Worm (Caenorhabditis elegans) whole organism, dauer: ENCODE data around the gene Y51A2B.9.
"Not testable (repeated sequence)": the region's sequence is repeated elsewhere in the genome, so short reads cannot be mapped to it uniquely, and the experiment has no call there.

ENCODE experiments used
- unc-62 ChIP-seq: sonication (generic microtip); optimal IDR thresholded peaks from 2 replicates; lab custom pipeline; 2017; ENCODE audit warnings: missing biosample characterization, missing genetic modification reagents, missing genetic modification characterization

Gene Y51A2B.9

DNA sequence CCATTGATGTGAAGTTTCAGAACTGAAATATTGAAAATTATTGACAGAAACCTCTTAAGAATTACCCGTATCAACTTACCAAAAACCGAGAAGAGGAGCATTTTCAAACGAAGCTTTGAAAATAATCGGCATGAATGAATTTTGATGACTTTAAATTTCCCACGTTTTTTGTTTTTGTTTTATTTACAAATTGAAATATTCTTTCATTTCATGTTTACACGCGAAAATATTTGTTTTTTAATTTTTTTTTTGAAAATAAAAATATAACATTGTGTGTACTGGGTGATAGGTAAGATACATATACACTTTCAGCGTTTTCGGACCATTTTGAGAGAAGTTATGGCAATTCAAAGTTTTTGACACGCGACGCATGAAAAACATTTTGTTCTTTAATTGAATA, at the start of gene Y51A2B.9:
Gene Y51A2B.9 (minus strand): TSS at position 101 of the 400 bp plus-strand sequence.
- no peak for TF ChIP-seq unc-62 (GFP tag; lab: Kevin White, UChicago)

- TF ChIP-seq unc-62 (GFP tag; lab: Kevin White, UChicago): no peak
Measured at ce11 chrV:18444118-18444517, 48.6 kb upstream of the Y51A2B.9 start, which contains the start of gene ZK228.1. Gene ZK228.1 (plus strand): TSS chrV:18444418.

DNA sequence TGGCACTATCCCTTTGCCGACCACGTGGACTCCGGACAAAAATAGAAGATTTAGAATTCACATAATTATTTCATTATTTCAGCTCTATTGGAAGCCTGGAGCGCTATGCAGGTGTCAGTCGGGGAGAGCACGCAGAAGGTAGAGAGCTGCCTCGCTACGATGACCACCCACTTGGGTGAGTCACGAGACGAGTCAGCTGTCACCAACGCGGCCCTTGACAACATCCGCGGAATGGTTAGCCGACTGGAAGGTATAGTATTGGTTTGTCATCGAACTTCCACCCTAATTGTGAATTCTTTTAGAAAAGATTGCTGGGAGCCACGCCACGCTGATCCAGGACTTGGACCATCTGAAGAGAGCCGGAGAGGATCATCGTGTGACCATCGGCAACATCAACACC, 43.9 kb upstream of the Y51A2B.9 start, which contains the start of gene ZK262.9:
Gene ZK262.9 (plus strand): TSS at position 301 of the 400 bp plus-strand sequence.
- not testable (repeated sequence) for TF ChIP-seq unc-62 (GFP tag; lab: Kevin White, UChicago)

DNA sequence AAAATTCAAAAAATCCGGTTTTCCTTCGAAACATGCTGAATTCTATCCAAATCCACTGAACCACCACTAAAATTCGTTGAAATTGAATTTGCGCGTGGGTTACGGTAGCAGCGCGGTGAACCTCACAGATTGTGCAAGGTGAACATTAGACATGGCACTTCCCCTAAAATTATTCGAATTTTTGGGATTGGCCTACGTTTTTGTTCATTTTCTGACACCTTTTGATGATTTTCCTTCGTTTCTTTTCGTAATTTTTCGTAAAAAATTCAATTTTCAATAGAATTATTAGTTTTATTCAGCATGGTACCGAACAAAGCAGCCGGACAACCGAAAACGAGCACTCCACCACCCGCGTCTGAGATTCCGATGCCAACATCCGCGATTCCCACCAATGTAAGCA, 42.5 kb upstream of the Y51A2B.9 start, which contains the start of gene ZK262.8:
Gene ZK262.8 (plus strand): TSS at position 301 of the 400 bp plus-strand sequence.
- TF ChIP-seq unc-62 (GFP tag; lab: Kevin White, UChicago): no peak

DNA sequence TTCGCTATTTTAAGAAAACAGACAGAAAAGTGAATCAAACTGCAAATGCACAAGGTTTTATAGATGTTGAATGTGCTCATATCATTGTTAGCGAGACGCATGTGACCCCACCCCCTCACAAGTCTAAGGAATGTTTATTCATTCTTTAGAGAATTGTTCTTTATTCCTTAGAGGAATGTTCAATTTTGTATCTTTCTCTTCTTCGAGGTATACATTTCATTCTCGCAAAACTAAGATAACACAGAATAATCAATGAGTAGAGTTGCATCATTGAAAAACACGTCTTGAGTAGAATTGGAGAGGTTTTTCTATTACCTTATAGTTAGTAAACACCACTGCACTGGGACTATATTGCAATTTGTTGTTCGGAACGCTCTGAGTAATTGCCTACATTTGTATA, 39.4 kb upstream of the Y51A2B.9 start, which contains the start of gene ZK262.20:
Gene ZK262.20 (minus strand): TSS at position 101 of the 400 bp plus-strand sequence.
- no peak for TF ChIP-seq unc-62 (GFP tag; lab: Kevin White, UChicago)

DNA sequence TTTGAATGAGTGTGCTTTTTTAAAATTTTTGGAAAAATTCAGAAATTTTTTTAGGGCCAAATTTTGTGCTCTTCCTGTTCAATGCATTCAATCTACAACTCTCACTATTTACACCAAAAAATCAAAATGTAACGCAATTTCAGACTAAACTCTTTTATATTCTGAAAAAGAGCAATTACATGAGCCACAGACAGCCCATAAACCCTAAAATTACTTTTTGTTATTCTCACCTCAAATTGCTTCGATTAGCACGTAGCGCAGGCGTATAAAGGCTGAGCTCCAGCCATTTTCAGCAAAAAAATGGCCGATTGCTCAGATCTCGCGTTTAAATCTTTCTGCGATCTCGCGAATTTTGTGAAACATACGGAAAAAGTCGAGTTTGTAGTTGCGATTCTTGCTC, 35.9 kb upstream of the Y51A2B.9 start, which contains the start of gene srw-82:
Gene srw-82 (plus strand): TSS at position 301 of the 400 bp plus-strand sequence.
- TF ChIP-seq unc-62 (GFP tag; lab: Kevin White, UChicago): no peak

DNA sequence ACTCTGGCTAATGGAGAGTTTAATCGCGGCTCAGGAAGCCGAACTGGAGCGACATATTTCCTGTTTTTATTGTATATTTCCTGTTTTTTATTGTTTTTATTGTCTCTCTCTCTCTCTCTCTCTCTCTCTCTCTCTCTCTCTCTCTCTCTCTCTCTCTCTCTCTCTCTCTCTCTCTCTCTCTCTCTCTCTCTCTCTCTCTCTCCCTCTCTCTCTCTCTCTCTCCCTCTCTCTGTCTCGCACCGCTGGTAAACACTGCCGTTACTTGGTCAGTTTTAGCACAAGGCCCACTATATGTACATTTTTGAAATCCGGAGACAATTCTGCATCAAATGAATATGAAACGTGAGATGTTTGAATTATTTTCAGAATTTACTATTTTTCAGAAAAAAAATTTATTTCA, 35.3 kb upstream of the Y51A2B.9 start:
- no peak for TF ChIP-seq unc-62 (GFP tag; lab: Kevin White, UChicago)

DNA sequence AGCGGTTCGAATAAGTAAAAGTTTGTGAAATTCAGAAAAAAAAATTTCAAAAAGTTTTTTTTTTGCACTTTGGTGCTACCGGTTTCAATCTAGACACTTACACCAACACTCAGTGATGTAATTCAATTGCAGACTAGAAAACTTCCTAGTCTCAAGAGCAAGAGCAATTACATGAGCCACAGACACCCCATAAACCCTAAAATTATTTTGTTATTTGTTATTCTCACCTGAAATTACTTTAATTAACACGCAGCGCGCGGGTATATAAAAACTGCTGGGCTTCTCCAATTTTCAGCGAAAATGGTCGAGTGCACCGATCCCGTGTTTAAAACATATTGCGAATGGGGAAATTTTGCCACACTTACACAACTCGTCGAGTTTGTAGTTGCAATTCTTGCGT, 30.7 kb upstream of the Y51A2B.9 start, which contains the start of gene srw-83:
Gene srw-83 (plus strand): TSS at position 301 of the 400 bp plus-strand sequence.
- no peak for TF ChIP-seq unc-62 (GFP tag; lab: Kevin White, UChicago)

- no peak for TF ChIP-seq unc-62 (GFP tag; lab: Kevin White, UChicago)
Measured at ce11 chrV:18425544-18425943, 30.0 kb upstream of the Y51A2B.9 start, which contains the start of gene ZK262.19. Gene ZK262.19 (minus strand): TSS chrV:18425644.

DNA sequence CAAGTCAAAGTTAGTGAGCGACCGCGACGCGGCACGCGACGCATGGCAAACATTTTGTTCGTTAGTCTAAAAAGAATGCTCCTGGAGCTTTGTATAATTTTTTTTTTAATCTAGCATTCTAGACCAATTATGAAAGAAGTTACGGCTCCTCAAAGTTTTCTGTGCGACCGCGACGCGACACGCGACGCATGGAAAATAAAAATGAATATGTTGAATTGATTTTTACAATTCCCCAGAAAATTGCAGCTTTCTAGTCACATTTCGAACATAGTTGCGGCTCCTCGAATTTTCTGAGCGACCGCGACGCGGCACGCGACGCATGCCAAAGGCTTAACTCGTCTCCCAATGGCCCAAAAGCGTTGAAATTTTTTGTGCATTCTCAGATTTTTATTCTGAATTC, 28.9 kb upstream of the Y51A2B.9 start, which contains the start of gene ZK262.4:
Gene ZK262.4 (minus strand): TSS at position 101 of the 400 bp plus-strand sequence.
- no peak for TF ChIP-seq unc-62 (GFP tag; lab: Kevin White, UChicago)

DNA sequence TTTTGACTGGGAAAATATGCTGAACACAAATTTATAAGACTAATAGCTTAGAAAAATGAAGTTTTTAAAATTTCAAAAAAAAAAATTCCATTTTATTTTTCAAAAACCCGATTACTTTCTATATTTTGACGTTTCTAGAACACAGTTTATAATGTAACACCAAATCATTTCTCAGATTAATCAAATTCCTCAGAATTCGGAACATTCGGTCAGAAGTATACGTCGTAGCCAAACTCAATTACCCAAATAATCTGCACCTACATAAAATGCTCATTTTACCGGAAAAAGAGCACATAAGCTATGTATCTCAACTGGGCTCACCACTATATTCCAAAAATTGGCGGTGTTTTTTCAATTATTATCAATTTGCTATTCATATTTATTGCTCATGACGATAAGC, 25.2 kb upstream of the Y51A2B.9 start, which contains the start of gene srj-26:
Gene srj-26 (plus strand): TSS at position 301 of the 400 bp plus-strand sequence.
- TF ChIP-seq unc-62 (GFP tag; lab: Kevin White, UChicago): no peak

ce11 chrV:18414051-18414450, 18.5 kb upstream of the Y51A2B.9 start, which contains the start of gene txt-8:
Gene txt-8 (plus strand): TSS chrV:18414351.
- no peak for TF ChIP-seq unc-62 (GFP tag; lab: Kevin White, UChicago)

DNA sequence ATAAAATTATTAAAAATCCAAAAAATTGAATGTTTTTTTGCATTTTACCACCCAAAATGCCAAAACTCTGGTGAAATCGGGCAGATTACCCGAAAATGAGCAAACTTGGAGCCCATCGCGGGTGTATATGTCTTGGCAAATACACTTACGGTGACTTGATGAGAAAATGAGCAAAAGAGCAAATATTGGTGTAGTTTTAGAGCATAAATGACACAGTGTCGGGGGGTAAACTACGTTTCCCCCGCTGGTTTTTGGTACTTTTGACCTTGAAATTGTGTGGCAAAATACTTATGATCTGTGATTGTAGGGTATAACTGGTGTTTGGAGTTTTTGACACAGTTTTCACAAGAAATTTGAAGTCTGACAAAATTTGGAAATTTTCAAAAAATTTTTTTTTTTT, 17.3 kb upstream of the Y51A2B.9 start, which contains the start of gene ZK262.2:
Gene ZK262.2 (minus strand): TSS at position 101 of the 400 bp plus-strand sequence.
- TF ChIP-seq unc-62 (GFP tag; lab: Kevin White, UChicago): no peak

ce11 chrV:18412351-18412750, 16.8 kb upstream of the Y51A2B.9 start:
- TF ChIP-seq unc-62 (GFP tag; lab: Kevin White, UChicago): no peak

- TF ChIP-seq unc-62 (GFP tag; lab: Kevin White, UChicago): no peak
Measured at ce11 chrV:18410142-18410541, 14.6 kb upstream of the Y51A2B.9 start, which contains the start of gene srh-207. Gene srh-207 (minus strand): TSS chrV:18410242.

DNA sequence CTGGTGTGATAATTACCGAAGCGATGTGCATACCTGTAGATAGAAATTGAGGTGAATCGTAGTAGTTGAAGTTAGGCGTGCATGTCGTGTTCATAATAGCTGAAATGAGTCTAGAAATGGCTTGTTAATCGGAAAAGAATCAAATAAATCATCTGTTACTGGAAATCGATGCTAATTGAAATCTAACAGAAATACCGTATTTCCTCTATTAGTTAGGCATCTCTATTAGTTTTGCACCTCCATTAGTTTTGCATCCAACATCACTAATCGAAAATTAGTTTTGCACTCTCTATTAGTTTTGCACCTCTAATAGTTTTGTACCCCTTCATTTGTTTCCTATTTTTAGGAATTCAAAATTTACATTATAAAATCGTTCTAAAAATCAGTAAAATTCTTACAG, 9.2 kb upstream of the Y51A2B.9 start, which contains the start of gene srh-209:
Gene srh-209 (minus strand): TSS at position 101 of the 400 bp plus-strand sequence.
- not testable (repeated sequence) for TF ChIP-seq unc-62 (GFP tag; lab: Kevin White, UChicago)

DNA sequence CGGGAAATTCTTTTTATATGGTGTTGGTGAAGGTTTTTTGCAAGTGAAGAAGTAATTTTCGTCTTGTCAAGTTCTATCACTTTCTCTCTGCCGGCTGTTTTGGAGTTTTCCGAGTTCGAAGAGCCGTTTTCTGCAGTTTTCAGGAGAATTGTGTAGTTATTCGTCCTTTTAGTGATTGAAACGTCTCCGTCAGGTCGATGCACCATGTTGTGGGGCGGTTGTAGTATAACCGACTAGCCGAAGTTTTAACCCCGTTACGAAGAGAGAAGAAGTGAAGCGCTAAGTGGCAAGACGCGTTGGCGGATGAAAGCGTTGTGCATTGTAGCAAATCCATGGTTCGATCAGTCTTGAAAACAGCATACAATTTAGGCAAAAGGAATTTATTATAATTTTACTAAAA, 7.2 kb upstream of the Y51A2B.9 start:
- TF ChIP-seq unc-62 (GFP tag; lab: Kevin White, UChicago): no peak
